Fruit fly (Drosophila melanogaster) whole organism, embryonic: Measurements from ENCODE around the gene LIMK1.

Experiments used
- CG10543 ChIP-seq: fragments of 200-800 bp; sonication (Bioruptor generic); optimal IDR thresholded peaks from 3 replicates; lab custom pipeline; 2017; ENCODE audit warnings: missing biosample characterization, mild to moderate bottlenecking, missing genetic modification characterization, moderate library complexity
- CG10979 ChIP-seq: fragments of 200-800 bp; sonication (Bioruptor generic); optimal IDR thresholded peaks from 2 replicates; lab custom pipeline; 2018; ENCODE audit warnings: missing biosample characterization, mild to moderate bottlenecking, missing genetic modification characterization, moderate library complexity
- CG11398 ChIP-seq: fragments of 200-800 bp; sonication (Bioruptor generic); optimal IDR thresholded peaks from 2 replicates; lab custom pipeline; 2016; ENCODE audit warnings: missing biosample characterization, missing genetic modification characterization
- CG11560 ChIP-seq: fragments of 200-800 bp; sonication (Bioruptor generic); IDR thresholded peaks from 3 replicates; pipeline ENCODE4 v1.3.6; 2022; ENCODE audit warnings: missing biosample characterization, missing genetic modification characterization
- CG12071 ChIP-seq: fragments of 200-800 bp; sonication (Bioruptor generic); optimal IDR thresholded peaks from 3 replicates; lab custom pipeline; 2018; ENCODE audit warnings: missing biosample characterization, mild to moderate bottlenecking, missing genetic modification characterization
- CG1233 ChIP-seq: fragments of 200-800 bp; sonication (Bioruptor generic); optimal IDR thresholded peaks from 4 replicates; lab custom pipeline; 2018; ENCODE audit warnings: missing biosample characterization, mild to moderate bottlenecking, missing genetic modification characterization
- CG15011 ChIP-seq: fragments of 200-800 bp; sonication (Bioruptor generic); optimal IDR thresholded peaks from 3 replicates; lab custom pipeline; 2018; ENCODE audit warnings: missing biosample characterization, mild to moderate bottlenecking, missing genetic modification characterization
- CG16815 ChIP-seq: fragments of 200-800 bp; sonication (Bioruptor generic); optimal IDR thresholded peaks from 3 replicates; lab custom pipeline; 2017; ENCODE audit warnings: missing biosample characterization, mild to moderate bottlenecking, missing genetic modification characterization
- CG17186 ChIP-seq: fragments of 200-800 bp; sonication (Bioruptor generic); optimal IDR thresholded peaks from 3 replicates; lab custom pipeline; 2017; ENCODE audit warnings: missing biosample characterization, missing genetic modification reagents, missing genetic modification characterization
- CG2129 ChIP-seq: fragments of 200-800 bp; sonication (Bioruptor generic); IDR thresholded peaks from 2 replicates; pipeline ENCODE4 v1.3.6; 2022; ENCODE audit warnings: missing biosample characterization, missing genetic modification characterization; ENCODE audit not compliant: partially characterized antibody
- CG2712 ChIP-seq: fragments of 200-800 bp; optimal IDR thresholded peaks from 3 replicates; lab custom pipeline; 2019; ENCODE audit warnings: missing biosample characterization, mild to moderate bottlenecking, missing genetic modification characterization, moderate library complexity
- CG2875 ChIP-seq: fragments of 200-800 bp; sonication (Bioruptor generic); optimal IDR thresholded peaks from 2 replicates; lab custom pipeline; 2017; ENCODE audit warnings: missing biosample characterization, mild to moderate bottlenecking, missing genetic modification characterization, missing genetic modification reagents
- CG3065 ChIP-seq: fragments of 200-800 bp; sonication (Bioruptor generic); optimal IDR thresholded peaks from 2 replicates; lab custom pipeline; 2016; ENCODE audit warnings: missing biosample characterization, missing genetic modification characterization
- CG31224 ChIP-seq: fragments of 200-800 bp; sonication (Bioruptor generic); IDR thresholded peaks from 2 replicates; pipeline ENCODE4 v1.3.6; 2022; ENCODE audit warnings: missing biosample characterization, missing genetic modification characterization
- CG4424 ChIP-seq: fragments of 200-800 bp; sonication (Bioruptor generic); optimal IDR thresholded peaks from 3 replicates; lab custom pipeline; 2016; ENCODE audit warnings: missing biosample characterization, missing genetic modification characterization
- CG4707 ChIP-seq: fragments of 200-800 bp; sonication (Bioruptor generic); optimal IDR thresholded peaks from 2 replicates; lab custom pipeline; 2018; ENCODE audit warnings: missing biosample characterization, mild to moderate bottlenecking, missing genetic modification characterization, moderate library complexity
- CG6175 ChIP-seq: fragments of 200-800 bp; sonication (Bioruptor generic); IDR thresholded peaks from 3 replicates; pipeline ENCODE4 v1.3.6; 2022; ENCODE audit warnings: missing biosample characterization, missing genetic modification characterization
- CG7357 ChIP-seq: fragments of 200-800 bp; sonication (Bioruptor generic); IDR thresholded peaks from 3 replicates; pipeline ENCODE4 v1.3.6; 2022; ENCODE audit warnings: missing biosample characterization, missing genetic modification characterization
- CG7963 ChIP-seq: fragments of 200-800 bp; sonication (Bioruptor generic); IDR thresholded peaks from 3 replicates; pipeline ENCODE4 v1.3.6; 2022; ENCODE audit warnings: missing biosample characterization, missing genetic modification characterization; ENCODE audit not compliant: partially characterized antibody
- CG9817 ChIP-seq: fragments of 200-800 bp; sonication (Bioruptor generic); optimal IDR thresholded peaks from 2 replicates; lab custom pipeline; 2018; ENCODE audit warnings: missing biosample characterization, mild to moderate bottlenecking, missing genetic modification characterization, moderate library complexity
- Dfd ChIP-seq, 2 experiments: fragments of >200 bp; optimal IDR thresholded peaks; 2 replicates each; lab custom pipeline; 2017; ENCODE audit warnings: missing biosample characterization in 2 of 2, missing genetic modification characterization in 2 of 2
- Dref ChIP-seq: fragments of 200-800 bp; sonication (Bioruptor generic); IDR thresholded peaks from 2 replicates; pipeline ENCODE4 v1.3.6; 2022; ENCODE audit warnings: missing biosample characterization, missing genetic modification characterization
- H15 ChIP-seq: fragments of 200-800 bp; sonication (Bioruptor generic); IDR thresholded peaks from 3 replicates; pipeline ENCODE4 v1.3.6; 2022; ENCODE audit warnings: missing biosample characterization, missing genetic modification characterization
- Hr39 ChIP-seq: fragments of >200 bp; optimal IDR thresholded peaks from 2 replicates; lab custom pipeline; 2017
- Hsf ChIP-seq: fragments of 200-800 bp; sonication (Bioruptor generic); optimal IDR thresholded peaks from 3 replicates; lab custom pipeline; 2016; ENCODE audit warnings: missing biosample characterization, missing genetic modification characterization
- Mrtf ChIP-seq: fragments of 200-800 bp; sonication (Bioruptor generic); IDR thresholded peaks from 3 replicates; pipeline ENCODE4 v1.3.6; 2022; ENCODE audit warnings: missing biosample characterization, missing genetic modification characterization
- Opbp ChIP-seq: fragments of 200-800 bp; sonication (Bioruptor generic); IDR thresholded peaks from 3 replicates; pipeline ENCODE4 v1.3.6; 2022; ENCODE audit warnings: missing biosample characterization, missing genetic modification characterization; ENCODE audit not compliant: partially characterized antibody
- Optix ChIP-seq: fragments of 200-800 bp; sonication (Bioruptor generic); IDR thresholded peaks from 3 replicates; pipeline ENCODE4 v1.3.6; 2022; ENCODE audit warnings: missing biosample characterization, missing genetic modification characterization
- Pdp1 ChIP-seq, 2 experiments: fragments of 200-800 bp; sonication (Bioruptor generic); optimal IDR thresholded peaks; 3 replicates each; lab custom pipeline; 2016; ENCODE audit warnings: missing biosample characterization in 2 of 2, missing genetic modification characterization in 2 of 2, mild to moderate bottlenecking in 1 of 2, moderate library complexity in 1 of 2
- Sox102F ChIP-seq: fragments of 200-800 bp; sonication (Bioruptor generic); optimal IDR thresholded peaks from 2 replicates; lab custom pipeline; 2018; ENCODE audit warnings: missing biosample characterization, mild to moderate bottlenecking, missing genetic modification characterization, moderate library complexity
- Stat92E ChIP-seq, 3 experiments: fragments of >200 bp in 2 of 3; fragments of 200-800 bp in 1 of 3; sonication (Bioruptor generic) in 1 of 3; optimal IDR thresholded peaks; 2 replicates each; lab custom pipeline; 2017 to 2019; ENCODE audit warnings: missing biosample characterization in 3 of 3, missing genetic modification characterization in 3 of 3, mild to moderate bottlenecking in 1 of 3, moderate library complexity in 1 of 3
- Taf1 ChIP-seq: fragments of 200-800 bp; sonication (Bioruptor generic); IDR thresholded peaks from 2 replicates; pipeline ENCODE4 v1.3.6; 2022; ENCODE audit warnings: missing biosample characterization, missing genetic modification characterization
- Usf ChIP-seq: fragments of 200-800 bp; sonication (Bioruptor generic); optimal IDR thresholded peaks from 2 replicates; lab custom pipeline; 2017; ENCODE audit warnings: missing genotype, missing biosample characterization, missing genetic modification characterization
- YL-1 ChIP-seq: fragments of 200-800 bp; sonication (Bioruptor generic); optimal IDR thresholded peaks from 3 replicates; lab custom pipeline; 2017; ENCODE audit warnings: missing biosample characterization, mild to moderate bottlenecking, missing genetic modification characterization
- ems ChIP-seq: fragments of 200-800 bp; sonication (Bioruptor generic); optimal IDR thresholded peaks from 3 replicates; lab custom pipeline; 2016; ENCODE audit warnings: missing biosample characterization, missing genetic modification characterization
- hbn ChIP-seq: fragments of 200-800 bp; sonication (Bioruptor generic); IDR thresholded peaks from 2 replicates; pipeline ENCODE4 v1.3.6; 2022; ENCODE audit warnings: missing biosample characterization, missing genetic modification characterization; ENCODE audit not compliant: partially characterized antibody
- otp ChIP-seq: fragments of 200-800 bp; sonication (Bioruptor generic); IDR thresholded peaks from 3 replicates; pipeline ENCODE4, ENCODE4 v1.3.6; 2022; ENCODE audit warnings: missing biosample characterization, missing genetic modification characterization
- p53 ChIP-seq: fragments of 200-800 bp; sonication (Bioruptor generic); optimal IDR thresholded peaks from 2 replicates; lab custom pipeline; 2016; ENCODE audit warnings: missing biosample characterization, missing genetic modification characterization
- pnt ChIP-seq: fragments of 200-800 bp; sonication (Bioruptor generic); optimal IDR thresholded peaks from 3 replicates; lab custom pipeline; 2016; ENCODE audit warnings: missing biosample characterization, missing genetic modification characterization
- sisA ChIP-seq: fragments of 200-800 bp; sonication (Bioruptor generic); IDR thresholded peaks from 2 replicates; pipeline ENCODE4 v1.3.6; 2022; ENCODE audit warnings: missing biosample characterization, missing genetic modification characterization

Gene LIMK1

dm6 chrX:12575827-12576408, 16.1 kb downstream of the LIMK1 start (continued):
- TF ChIP-seq CG10543 (GFP tag; lab: Kevin White, UChicago) (no peak), CG4707 (GFP tag; lab: Kevin White, UChicago) (peak; percentile 77), CG17186 (GFP tag; lab: Kevin White, UChicago) (peak; percentile 49), CG2875 (peak; percentile 76), Dfd (GFP tag; optimal IDR thresholded peaks at IDR 0.05; lab: Kevin White, UChicago) (no peak), ems (GFP tag; lab: Kevin White, UChicago) (peak; percentile 46), Taf1 (GFP tag; lab: Robert Waterston, UW) (no peak), hbn (no peak), CG1233 (GFP tag; lab: Kevin White, UChicago) (peak; percentile 60), CG11398 (GFP tag; lab: Kevin White, UChicago) (no peak), H15 (GFP tag; lab: Robert Waterston, UW) (no peak), CG9817 (tag; lab: Kevin White, UChicago) (peak; percentile 7), Pdp1 (GFP tag; optimal IDR thresholded peaks at IDR 0.05; lab: Kevin White, UChicago) (peak; percentile 44 to 48), CG7357 (GFP tag; lab: Robert Waterston, UW) (peak; percentile 37; the same call in 1 of the 3 replicates), Usf (GFP tag; lab: Kevin White, UChicago) (peak; percentile 67), CG7963 (GFP tag; lab: Robert Waterston, UW) (no peak), CG2712 (peak; percentile 86), otp (GFP tag; lab: Robert Waterston, UW) (peak; percentile 62; the same call in 1 of the 3 replicates), CG16815 (GFP tag; lab: Kevin White, UChicago) (peak; percentile 77), CG6175 (GFP tag; lab: Robert Waterston, UW) (peak; percentile 37; the same call in 1 of the 3 replicates), Sox102F (peak; percentile 71), Hr39 (lab: Kevin White, UChicago) (no peak), p53 (GFP tag; lab: Kevin White, UChicago) (no peak), YL-1 (GFP tag; lab: Kevin White, UChicago) (no peak), CG2129 (GFP tag; lab: Robert Waterston, UW) (no peak), CG4424 (peak; percentile 83), CG11560 (tag; lab: Robert Waterston, UW) (no peak), Stat92E (GFP tag; optimal IDR thresholded peaks at IDR 0.05; lab: Kevin White, UChicago) (peak in 1 of 3 experiments; percentile 70), Optix (GFP tag; lab: Robert Waterston, UW) (peak; percentile 44; the same call in 1 of the 3 replicates), Dref (GFP tag; lab: Robert Waterston, UW) (no peak), Mrtf (GFP tag; lab: Robert Waterston, UW) (no peak), CG3065 (GFP tag; lab: Kevin White, UChicago) (peak; percentile 29), CG10979 (tag; lab: Kevin White, UChicago) (peak; percentile 90), pnt (GFP tag; lab: Kevin White, UChicago) (no peak), Hsf (GFP tag; lab: Kevin White, UChicago) (peak; percentile 57), sisA (GFP tag; lab: Robert Waterston, UW) (peak; percentile 55), CG12071 (GFP tag; lab: Kevin White, UChicago) (no peak), CG15011 (GFP tag; lab: Kevin White, UChicago) (no peak), Opbp (GFP tag; lab: Robert Waterston, UW) (no peak), CG31224 (no peak)
- TF ChIP-seq, all 482 proteins: peak for 229
